Fruit fly (Drosophila melanogaster): ENCODE results near the gene CG5334.
A peak's percentile ranks its signal among the peaks of the same experiment; 100 is the strongest.

Gene CG5334

dm6 chrX:14805646-14806045 lies 30.5 kb downstream of the CG5334 start (continued):
- TF ChIP-seq N (GFP tag; optimal IDR thresholded peaks at IDR 0.05) (no peak), woc (GFP tag; optimal IDR thresholded peaks at IDR 0.05) (peak; percentile 1), Hr78 (GFP tag; optimal IDR thresholded peaks at IDR 0.05) (no peak), Sp1 (GFP tag; optimal IDR thresholded peaks at IDR 0.05) (no peak), rgr (GFP tag; optimal IDR thresholded peaks at IDR 0.05) (peak; percentile 52)

dm6 chrX:14810433-14810832 lies 35.3 kb downstream of the CG5334 start:
- TF ChIP-seq lola (GFP tag; optimal IDR thresholded peaks at IDR 0.05) = no peak
- peak; percentile 5 for TF ChIP-seq Hnf4 (GFP tag; optimal IDR thresholded peaks at IDR 0.05)
- peak; percentile 47 for TF ChIP-seq OdsH (GFP tag; optimal IDR thresholded peaks at IDR 0.05)
- peak; percentile 47 for TF ChIP-seq HLH106 (tag; optimal IDR thresholded peaks at IDR 0.05)
- peak; percentile 51 for TF ChIP-seq psq (GFP tag; optimal IDR thresholded peaks at IDR 0.05)
- peak; percentile 68 for TF ChIP-seq rgr (GFP tag; optimal IDR thresholded peaks at IDR 0.05)
- TF ChIP-seq CG9705 (GFP tag; optimal IDR thresholded peaks at IDR 0.05) = no peak
- no peak for TF ChIP-seq Sp1 (GFP tag; optimal IDR thresholded peaks at IDR 0.05)
- peak; percentile 33 for TF ChIP-seq fru (GFP tag; optimal IDR thresholded peaks at IDR 0.05)
- TF ChIP-seq N (GFP tag; optimal IDR thresholded peaks at IDR 0.05) = no peak
- peak in 1 of 2 experiments; percentile 67 for TF ChIP-seq foxo (GFP tag; optimal IDR thresholded peaks at IDR 0.05)
- TF ChIP-seq brk (GFP tag; optimal IDR thresholded peaks at IDR 0.05) = peak; percentile 33
- TF ChIP-seq ey (GFP tag; optimal IDR thresholded peaks at IDR 0.05) = no peak
- TF ChIP-seq sv (GFP tag; optimal IDR thresholded peaks at IDR 0.05) = no peak
- TF ChIP-seq h (GFP tag; optimal IDR thresholded peaks at IDR 0.05) = peak; percentile 56
- TF ChIP-seq dl (GFP tag; optimal IDR thresholded peaks at IDR 0.05; ENCODE audit: insufficient read depth in 1 of 2, partially characterized antibody in 2 of 2) = no peak

- TF ChIP-seq psq (GFP tag; optimal IDR thresholded peaks at IDR 0.05) (no peak), h (GFP tag; optimal IDR thresholded peaks at IDR 0.05) (no peak), N (GFP tag; optimal IDR thresholded peaks at IDR 0.05) (no peak), Abd-B (GFP tag; optimal IDR thresholded peaks at IDR 0.05) (no peak), Dfd (GFP tag; optimal IDR thresholded peaks at IDR 0.05) (no peak), OdsH (GFP tag; optimal IDR thresholded peaks at IDR 0.05) (no peak), Mio (GFP tag; optimal IDR thresholded peaks at IDR 0.05) (no peak), GATAd (GFP tag; optimal IDR thresholded peaks at IDR 0.05) (no peak), CG32264 (GFP tag; optimal IDR thresholded peaks at IDR 0.05) (no peak), Vsx2 (GFP tag; optimal IDR thresholded peaks at IDR 0.05; ENCODE audit: partially characterized antibody) (no peak), Sp1 (GFP tag; optimal IDR thresholded peaks at IDR 0.05) (no peak), HLH106 (tag; optimal IDR thresholded peaks at IDR 0.05) (no peak), ey (GFP tag; optimal IDR thresholded peaks at IDR 0.05) (no peak), tai (GFP tag; optimal IDR thresholded peaks at IDR 0.05) (no peak), foxo (GFP tag; optimal IDR thresholded peaks at IDR 0.05) (no peak)
Measured at dm6 chrX:14812239-14812638, 37.1 kb downstream of the CG5334 start.

dm6 chrX:14824690-14825469 lies 49.8 kb downstream of the CG5334 start:
- TF ChIP-seq Dif (GFP tag; optimal IDR thresholded peaks at IDR 0.05; ENCODE audit: partially characterized antibody) (peak; percentile 19), CG9705 (GFP tag; optimal IDR thresholded peaks at IDR 0.05) (no peak), dsf (GFP tag; optimal IDR thresholded peaks at IDR 0.05; ENCODE audit: borderline replicate concordance) (no peak), psq (GFP tag; optimal IDR thresholded peaks at IDR 0.05) (peak; percentile 75), woc (GFP tag; optimal IDR thresholded peaks at IDR 0.05) (no peak)

- TF ChIP-seq dsf (GFP tag; optimal IDR thresholded peaks at IDR 0.05; ENCODE audit: borderline replicate concordance) = no peak
- no peak for TF ChIP-seq lola (GFP tag; optimal IDR thresholded peaks at IDR 0.05)
- no peak for TF ChIP-seq Sp1 (GFP tag; optimal IDR thresholded peaks at IDR 0.05)
- TF ChIP-seq Rel (GFP tag; optimal IDR thresholded peaks at IDR 0.05) = no peak
- no peak for TF ChIP-seq Rel (tag; optimal IDR thresholded peaks at IDR 0.05)
- TF ChIP-seq psq (GFP tag; optimal IDR thresholded peaks at IDR 0.05) = peak; percentile 63
Measured at dm6 chrX:14825470-14825787, 50.3 kb downstream of the CG5334 start.

Measured in whole organism, wandering third instar larva.